Worm (Caenorhabditis elegans): ENCODE data around the gene T10B5.3.

T10B5.3 gene

DNA sequence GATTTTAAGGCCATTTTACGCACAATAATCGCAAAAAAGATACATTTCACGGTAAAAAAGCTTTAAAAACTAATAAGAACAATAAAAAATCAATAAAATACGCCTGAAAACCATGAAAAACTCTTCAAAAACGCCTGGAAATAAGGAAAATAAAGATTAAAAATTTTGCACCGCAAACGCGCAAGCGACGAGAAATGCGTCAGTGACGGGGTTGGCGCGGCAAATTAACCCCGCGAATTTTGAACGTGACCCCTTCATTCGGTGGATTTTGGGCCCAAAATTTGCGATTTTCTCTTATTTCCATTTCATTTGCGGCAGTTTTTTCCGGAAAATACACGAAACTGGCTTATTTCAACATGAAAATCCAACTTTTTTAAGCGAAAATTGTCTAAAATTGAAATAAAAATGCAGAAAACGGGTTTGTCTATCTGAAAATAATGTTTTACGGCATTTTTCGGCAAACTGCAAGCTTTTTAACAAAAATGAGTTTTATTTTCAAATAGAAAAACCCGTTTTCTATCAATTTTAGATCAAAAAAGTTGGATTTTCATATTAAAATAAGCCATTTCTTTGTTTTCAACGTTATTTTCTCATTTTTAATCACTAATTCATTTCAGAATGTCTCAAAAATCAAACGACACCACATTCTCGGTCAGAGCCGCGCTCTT lies 852 bp downstream of the T10B5.3 start, which contains the start of gene knl-3:
knl-3 (plus strand) TSS at position 618 of the 668 bp plus-strand sequence.
- TF ChIP-seq mep-1 (tag; optimal IDR thresholded peaks at IDR 0.05): peak; percentile 92
- TF ChIP-seq daf-19 (GFP tag; conservative IDR thresholded peaks at IDR 0.05): no peak
- peak; percentile 64 for TF ChIP-seq lin-29 (GFP tag; IDR thresholded peaks at IDR 0.05)
- peak; percentile 76 for TF ChIP-seq vab-7 (GFP tag; IDR thresholded peaks at IDR 0.05)
- peak; percentile 47 for TF ChIP-seq zip-2 (tag; optimal IDR thresholded peaks at IDR 0.05)
- TF ChIP-seq nhr-25 (tag; optimal IDR thresholded peaks at IDR 0.05; ENCODE audit: borderline replicate concordance, insufficient read depth): peak; percentile 67
- peak; percentile 75 for TF ChIP-seq spr-1 (tag; optimal IDR thresholded peaks at IDR 0.05)
- no peak for TF ChIP-seq T20F7.1 (GFP tag; optimal IDR thresholded peaks at IDR 0.05)
- TF ChIP-seq unc-130 (GFP tag; optimal IDR thresholded peaks at IDR 0.05): peak; percentile 85
- TF ChIP-seq rbr-2 (tag; optimal IDR thresholded peaks at IDR 0.05): peak; percentile 87
- peak; percentile 81 for TF ChIP-seq dmd-9 (GFP tag; IDR thresholded peaks at IDR 0.05)
- no peak for TF ChIP-seq Y75B8A.6 (GFP tag; IDR thresholded peaks at IDR 0.05)
- peak; percentile 91 for TF ChIP-seq hmg-1.1 (GFP tag; IDR thresholded peaks at IDR 0.05)
- no peak for TF ChIP-seq nhr-237 (tag; optimal IDR thresholded peaks at IDR 0.05)
- TF ChIP-seq F37D6.2 (tag; optimal IDR thresholded peaks at IDR 0.05): peak; percentile 60
- no peak for TF ChIP-seq lin-39 (tag; optimal IDR thresholded peaks at IDR 0.05)
- no peak for TF ChIP-seq attf-4 (tag; optimal IDR thresholded peaks at IDR 0.05)
- peak; percentile 66 for TF ChIP-seq F10B5.3 (tag; optimal IDR thresholded peaks at IDR 0.05)
- TF ChIP-seq nhr-6 (tag; optimal IDR thresholded peaks at IDR 0.05): peak; percentile 57
- no peak; the same call in 1 of the 2 replicates for TF ChIP-seq set-16 (GFP tag; IDR thresholded peaks at IDR 0.05)
- peak; percentile 79 for TF ChIP-seq dmd-6 (GFP tag; IDR thresholded peaks at IDR 0.05)
- peak; percentile 0 to 66 for TF ChIP-seq hif-1 (tag; optimal IDR thresholded peaks at IDR 0.05)
- TF ChIP-seq Y105C5A.15 (GFP tag; IDR thresholded peaks at IDR 0.05): no peak
- TF ChIP-seq dve-1 (tag; optimal IDR thresholded peaks at IDR 0.05; ENCODE audit: insufficient read depth): peak; percentile 86
- TF ChIP-seq R02D3.7 (tag; optimal IDR thresholded peaks at IDR 0.05): no peak
- TF ChIP-seq F44E2.7 (GFP tag; IDR thresholded peaks at IDR 0.05): no peak
- TF ChIP-seq tag-97 (GFP tag; IDR thresholded peaks at IDR 0.05): no peak
- TF ChIP-seq lsy-2 (tag; optimal IDR thresholded peaks at IDR 0.05): peak; percentile 32 to 91
- TF ChIP-seq mes-2 (tag; optimal IDR thresholded peaks at IDR 0.05; ENCODE audit: poor library complexity, severe bottlenecking): peak; percentile 93
- TF ChIP-seq aha-1 (tag): peak; percentile 46
- TF ChIP-seq mdl-1 (tag; optimal IDR thresholded peaks at IDR 0.05): peak in 1 of 2 experiments; percentile 32
- TF ChIP-seq snpc-4 (tag; optimal IDR thresholded peaks at IDR 0.05): peak; percentile 44
- peak; percentile 86 for TF ChIP-seq F49E8.2 (tag; optimal IDR thresholded peaks at IDR 0.05; ENCODE audit: borderline replicate concordance)
- TF ChIP-seq nhr-11 (tag; optimal IDR thresholded peaks at IDR 0.05): peak; percentile 82
- no peak for TF ChIP-seq fos-1 (tag; optimal IDR thresholded peaks at IDR 0.05)
- peak; percentile 68 for TF ChIP-seq php-3 (GFP tag; IDR thresholded peaks at IDR 0.05)
- no peak for TF ChIP-seq daf-12 (tag; optimal IDR thresholded peaks at IDR 0.05)
- peak; percentile 81 for TF ChIP-seq hlh-11 (tag; optimal IDR thresholded peaks at IDR 0.05)
- no peak for TF ChIP-seq ces-1 (GFP tag; optimal IDR thresholded peaks at IDR 0.05)
- no peak for TF ChIP-seq nhr-111 (GFP tag; optimal IDR thresholded peaks at IDR 0.05)
- no peak for TF ChIP-seq ceh-28 (tag; optimal IDR thresholded peaks at IDR 0.05)
- TF ChIP-seq ama-1 (optimal IDR thresholded peaks at IDR 0.05): no peak
- TF ChIP-seq lin-38 (GFP tag; IDR thresholded peaks at IDR 0.05): peak; percentile 94
- TF ChIP-seq cey-2 (tag; optimal IDR thresholded peaks at IDR 0.05; ENCODE audit: borderline replicate concordance, insufficient read depth): no peak
- peak; percentile 72 for TF ChIP-seq D1046.2 (GFP tag; IDR thresholded peaks at IDR 0.05)
- peak; percentile 42; the same call in 1 of the 2 replicates for TF ChIP-seq ceh-44 (GFP tag; IDR thresholded peaks at IDR 0.05)
- TF ChIP-seq ceh-62 (tag; optimal IDR thresholded peaks at IDR 0.05): no peak
- TF ChIP-seq daf-8 (GFP tag; IDR thresholded peaks at IDR 0.05): no peak
- peak; percentile 64 for TF ChIP-seq lin-15B (tag; optimal IDR thresholded peaks at IDR 0.05)
- TF ChIP-seq duxl-1 (tag; optimal IDR thresholded peaks at IDR 0.05; ENCODE audit: poor library complexity): peak; percentile 60
